Worm (Caenorhabditis elegans) whole organism, L1 larva: Measurements from ENCODE around the gene sulp-5.

Source experiments
- C16A3.4 ChIP-seq: fragments of 150-350 bp; optimal IDR thresholded peaks from 2 replicates; lab custom pipeline; 2014; ENCODE audit warnings: missing biosample characterization, missing genetic modification characterization
- C34B4.2 ChIP-seq: sonication (generic microtip); optimal IDR thresholded peaks from 2 replicates; lab custom pipeline; 2017; ENCODE audit warnings: mild to moderate bottlenecking, missing genetic modification characterization, missing compliant biosample characterization
- aha-1 ChIP-seq: fragments of 150-350 bp; optimal IDR thresholded peaks from 2 replicates; lab custom pipeline; 2014; ENCODE audit warnings: missing biosample characterization, missing genetic modification characterization
- alr-1 ChIP-seq: fragments of 200-800 bp; sonication (Bioruptor generic); optimal IDR thresholded peaks from 2 replicates; lab custom pipeline; 2018; ENCODE audit warnings: borderline replicate concordance, mild to moderate bottlenecking, missing genetic modification characterization, missing compliant biosample characterization
- aly-2 ChIP-seq: fragments of 150-350 bp; optimal IDR thresholded peaks from 2 replicates; lab custom pipeline; 2014; ENCODE audit warnings: missing biosample characterization, missing genetic modification characterization
- blmp-1 ChIP-seq: fragments of 150-350 bp; optimal IDR thresholded peaks from 2 replicates; lab custom pipeline; 2014; ENCODE audit warnings: missing biosample characterization, missing genetic modification characterization
- ceh-90 ChIP-seq: sonication (generic microtip); optimal IDR thresholded peaks from 2 replicates; lab custom pipeline; 2016; ENCODE audit warnings: missing genetic modification characterization, missing compliant biosample characterization
- dpl-1 ChIP-seq, 3 experiments: fragments of 150-350 bp in 2 of 3; sonication (generic microtip) in 1 of 3; optimal IDR thresholded peaks; 2 replicates each; lab custom pipeline; 2014 to 2017; ENCODE audit warnings: missing biosample characterization in 3 of 3, missing genetic modification characterization in 3 of 3, missing genetic modification reagents in 3 of 3
- dsc-1 ChIP-seq: sonication (generic microtip); optimal IDR thresholded peaks from 2 replicates; lab custom pipeline; 2016; ENCODE audit warnings: mild to moderate bottlenecking, missing genetic modification characterization, missing compliant biosample characterization
- efl-3 ChIP-seq: fragments of 200-800 bp; sonication (Bioruptor generic); optimal IDR thresholded peaks from 2 replicates; lab custom pipeline; 2018; ENCODE audit warnings: mild to moderate bottlenecking, missing genetic modification characterization, missing compliant biosample characterization
- egl-13 ChIP-seq: sonication (generic microtip); optimal IDR thresholded peaks from 2 replicates; lab custom pipeline; 2016; ENCODE audit warnings: missing genotype, missing genetic modification reagents, missing genetic modification characterization, missing compliant biosample characterization
- elt-2 ChIP-seq: sonication (generic microtip); optimal IDR thresholded peaks from 2 replicates; lab custom pipeline; 2016; ENCODE audit warnings: missing genetic modification characterization, mild to moderate bottlenecking, inconsistent platforms, missing compliant biosample characterization, missing genetic modification reagents
- elt-3 ChIP-seq, 6 experiments: fragments of 150-350 bp in 1 of 6; sonication (generic microtip); optimal IDR thresholded peaks; 2 replicates each; lab custom pipeline; 2017 to 2018; ENCODE audit warnings: missing biosample characterization in 6 of 6, missing genetic modification characterization in 6 of 6, inconsistent platforms in 1 of 6
- ets-5 ChIP-seq: fragments of 200-800 bp; sonication (Bioruptor generic); IDR thresholded peaks from 2 replicates; pipeline ENCODE4 v1.3.6; 2022; ENCODE audit warnings: missing genetic modification characterization, missing compliant biosample characterization
- fkh-4 ChIP-seq: sonication (generic microtip); optimal IDR thresholded peaks from 2 replicates; lab custom pipeline; 2016; ENCODE audit warnings: missing compliant biosample characterization, missing genetic modification characterization, borderline replicate concordance
- fos-1 ChIP-seq: fragments of 150-350 bp; optimal IDR thresholded peaks from 2 replicates; lab custom pipeline; 2014; ENCODE audit warnings: missing biosample characterization, missing genetic modification characterization
- hlh-17 ChIP-seq: fragments of 200-800 bp; sonication (Bioruptor generic); optimal IDR thresholded peaks from 2 replicates; lab custom pipeline; 2018; ENCODE audit warnings: missing genetic modification characterization, mild to moderate bottlenecking, missing compliant biosample characterization, moderate library complexity, borderline replicate concordance
- irx-1 ChIP-seq: sonication (generic microtip); optimal IDR thresholded peaks from 2 replicates; lab custom pipeline; 2016; ENCODE audit warnings: missing genetic modification characterization, missing compliant biosample characterization
- isw-1 ChIP-seq: fragments of 200-800 bp; sonication (Bioruptor generic); IDR thresholded peaks from 2 replicates; pipeline ENCODE4 v1.3.6; 2022; ENCODE audit warnings: missing genetic modification characterization, missing compliant biosample characterization
- jun-1 ChIP-seq: fragments of 150-350 bp; optimal IDR thresholded peaks from 2 replicates; lab custom pipeline; 2014; ENCODE audit warnings: missing biosample characterization, missing genetic modification reagents, missing genetic modification characterization
- lin-14 ChIP-seq: fragments of 200-800 bp; sonication (Bioruptor generic); optimal IDR thresholded peaks from 2 replicates; lab custom pipeline; 2018; ENCODE audit warnings: mild to moderate bottlenecking, missing genetic modification characterization, moderate library complexity, missing compliant biosample characterization
- lsy-2 ChIP-seq, 2 experiments: fragments of 150-350 bp; optimal IDR thresholded peaks; 2 replicates each; lab custom pipeline; 2014; ENCODE audit warnings: missing biosample characterization in 2 of 2, missing genetic modification characterization in 2 of 2
- mdl-1 ChIP-seq, 2 experiments: fragments of 150-350 bp; optimal IDR thresholded peaks; 2 replicates each; lab custom pipeline; 2014 to 2017; ENCODE audit warnings: missing biosample characterization in 2 of 2, missing genetic modification characterization in 2 of 2, inconsistent platforms in 1 of 2
- mef-2 ChIP-seq: fragments of 150-350 bp; optimal IDR thresholded peaks from 2 replicates; lab custom pipeline; 2014; ENCODE audit warnings: missing biosample characterization, missing genetic modification characterization
- mep-1 ChIP-seq: fragments of 150-350 bp; optimal IDR thresholded peaks from 2 replicates; lab custom pipeline; 2014; ENCODE audit warnings: missing biosample characterization, missing genetic modification characterization
- nhr-11 ChIP-seq: fragments of 150-350 bp; optimal IDR thresholded peaks from 2 replicates; lab custom pipeline; 2014; ENCODE audit warnings: missing biosample characterization, missing genetic modification characterization
- nhr-12 ChIP-seq: sonication (generic microtip); optimal IDR thresholded peaks from 2 replicates; lab custom pipeline; 2017; ENCODE audit warnings: missing biosample characterization, missing genetic modification characterization
- nhr-28 ChIP-seq: fragments of 150-350 bp; optimal IDR thresholded peaks from 2 replicates; lab custom pipeline; 2014; ENCODE audit warnings: missing biosample characterization, missing genetic modification characterization
- nhr-71 ChIP-seq: sonication (generic microtip); optimal IDR thresholded peaks from 2 replicates; lab custom pipeline; 2016; ENCODE audit warnings: mild to moderate bottlenecking, missing genetic modification characterization, moderate library complexity, missing compliant biosample characterization
- nhr-76 ChIP-seq: sonication (generic microtip); optimal IDR thresholded peaks from 2 replicates; lab custom pipeline; 2017; ENCODE audit warnings: missing biosample characterization, missing genetic modification characterization
- nhr-84 ChIP-seq: sonication (generic microtip); optimal IDR thresholded peaks from 2 replicates; lab custom pipeline; 2017; ENCODE audit warnings: missing biosample characterization, missing genetic modification characterization
- nhr-85 ChIP-seq: sonication (generic microtip); peaks from one replicate; lab custom pipeline; 2016; ENCODE audit warnings: missing genetic modification characterization, inconsistent platforms, missing compliant biosample characterization
- pag-3 ChIP-seq: sonication (generic microtip); optimal IDR thresholded peaks from 2 replicates; lab custom pipeline; 2017; ENCODE audit warnings: missing genetic modification characterization, mild to moderate bottlenecking, missing compliant biosample characterization, antibody characterized with exemption, borderline replicate concordance; ENCODE audit not compliant: insufficient read depth
- pax-3 ChIP-seq: fragments of 200-800 bp; sonication (Bioruptor generic); optimal IDR thresholded peaks from 2 replicates; lab custom pipeline; 2018; ENCODE audit warnings: mild to moderate bottlenecking, missing genetic modification characterization, moderate library complexity, missing compliant biosample characterization
- rnt-1 ChIP-seq: sonication (generic microtip); optimal IDR thresholded peaks from 2 replicates; lab custom pipeline; 2016; ENCODE audit warnings: mild to moderate bottlenecking, missing genetic modification characterization, moderate library complexity, missing compliant biosample characterization
- snu-23 ChIP-seq: sonication (generic microtip); optimal IDR thresholded peaks from 2 replicates; lab custom pipeline; 2016; ENCODE audit warnings: missing genetic modification characterization, missing compliant biosample characterization
- sptf-1 ChIP-seq: fragments of 150-350 bp; optimal IDR thresholded peaks from 2 replicates; lab custom pipeline; 2014; ENCODE audit warnings: missing biosample characterization, missing genetic modification characterization
- unc-62 ChIP-seq: fragments of 150-350 bp; optimal IDR thresholded peaks from 2 replicates; lab custom pipeline; 2014; ENCODE audit warnings: missing biosample characterization, missing genetic modification reagents, missing genetic modification characterization
- unc-98 ChIP-seq: fragments of 200-800 bp; sonication (Bioruptor generic); IDR thresholded peaks from 2 replicates; pipeline ENCODE4 v1.3.6; 2022; ENCODE audit warnings: missing genetic modification characterization, missing compliant biosample characterization

The sulp-5 gene

ce11 chrV:11897604-11898003 lies 17.8 kb downstream of the sulp-5 start:
- TF ChIP-seq C16A3.4 (peak; percentile 14), pag-3 (tag; lab: Kevin White, UChicago) (no peak), nhr-85 (peak; percentile 53), ceh-90 (tag; lab: Kevin White, UChicago) (no peak), blmp-1 (tag; lab: Kevin White, UChicago) (peak; percentile 75), lin-14 (GFP tag; lab: Kevin White, UChicago) (peak; percentile 58), pax-3 (no peak), mep-1 (no peak)

DNA sequence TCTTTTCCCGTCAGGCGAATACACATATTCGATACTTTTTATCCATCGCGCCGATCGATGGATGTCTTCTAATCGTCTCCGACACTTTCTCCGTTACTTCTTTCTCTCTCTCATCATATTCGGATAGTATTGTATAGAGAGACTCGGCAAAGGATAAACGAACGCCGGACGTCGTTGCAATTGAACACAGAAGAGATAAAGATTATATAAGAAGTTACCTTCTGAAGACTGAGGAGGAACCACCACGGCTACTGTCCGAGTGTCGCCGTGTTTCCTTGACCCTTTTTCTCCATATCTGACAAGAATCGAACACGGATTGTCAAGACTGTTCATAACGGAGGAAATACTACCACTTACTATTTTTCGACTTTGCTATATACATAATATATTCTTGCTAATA lies 19.3 kb downstream of the sulp-5 start, which contains the start of gene sma-1:
sma-1 (plus strand) TSS at position 301 of the 400 bp plus-strand sequence.
- TF ChIP-seq lin-14 (GFP tag; lab: Kevin White, UChicago) (no peak), dsc-1 (tag; lab: Kevin White, UChicago) (no peak), blmp-1 (tag; lab: Kevin White, UChicago) (peak; percentile 87), aha-1 (no peak)

ce11 chrV:11900127-11900526 lies 20.3 kb downstream of the sulp-5 start:
- TF ChIP-seq nhr-76 (tag; lab: Kevin White, UChicago), result no peak
- no peak for TF ChIP-seq nhr-12
- peak; percentile 18 for TF ChIP-seq elt-2 (tag; lab: Kevin White, UChicago)
- TF ChIP-seq isw-1, result no peak
- TF ChIP-seq, all 84 proteins: peak for 1

- TF ChIP-seq C34B4.2 (tag; lab: Kevin White, UChicago), result no peak
- TF ChIP-seq snu-23 (GFP tag; lab: Kevin White, UChicago), result no peak
- no peak for TF ChIP-seq jun-1 (tag; lab: Kevin White, UChicago)
- TF ChIP-seq hlh-17, result no peak
- no peak for TF ChIP-seq ceh-90 (tag; lab: Kevin White, UChicago)
- no peak for TF ChIP-seq efl-3 (GFP tag; lab: Kevin White, UChicago)
- TF ChIP-seq fkh-4, result no peak
- no peak for TF ChIP-seq blmp-1 (tag; lab: Kevin White, UChicago)
- TF ChIP-seq nhr-71 (tag; lab: Kevin White, UChicago), result no peak
- TF ChIP-seq alr-1, result no peak
- TF ChIP-seq pag-3 (tag; lab: Kevin White, UChicago), result no peak
- no peak for TF ChIP-seq nhr-84 (tag; lab: Kevin White, UChicago)
- no peak for TF ChIP-seq rnt-1 (tag; lab: Kevin White, UChicago)
- no peak for TF ChIP-seq irx-1 (tag; lab: Kevin White, UChicago)
- TF ChIP-seq aly-2 (tag; lab: Kevin White, UChicago), result no peak
These were observed 21.4 kb downstream of the sulp-5 start for ce11 chrV:11901260-11901659.

- no peak for TF ChIP-seq ets-5 (GFP tag; lab: Robert Waterston, UW)
- TF ChIP-seq hlh-17, result no peak
- no peak for TF ChIP-seq dsc-1 (tag; lab: Kevin White, UChicago)
- no peak for TF ChIP-seq pax-3
- TF ChIP-seq lin-14 (GFP tag; lab: Kevin White, UChicago), result peak; percentile 53
- TF ChIP-seq nhr-85, result peak; percentile 2
These were observed 22.3 kb downstream of the sulp-5 start for ce11 chrV:11902161-11902560.

DNA sequence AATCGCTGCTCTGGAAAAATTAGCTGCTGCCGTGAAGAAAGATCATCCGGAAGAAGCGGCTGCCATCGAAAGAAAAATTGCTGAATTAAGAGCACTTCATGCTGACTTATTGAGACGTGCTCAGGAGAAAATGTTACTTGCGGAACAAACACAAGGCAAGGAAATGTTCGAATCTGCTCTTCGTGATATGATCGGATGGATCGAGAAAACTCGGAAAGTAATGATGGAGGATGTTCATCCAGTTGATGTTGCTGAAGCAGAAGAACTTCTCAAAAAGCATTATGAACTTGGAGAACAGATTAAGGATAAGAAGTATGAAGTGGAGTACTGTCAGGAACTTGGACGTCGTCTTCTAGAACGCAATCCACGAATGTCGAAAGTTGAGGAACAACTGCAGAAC lies 26.1 kb downstream of the sulp-5 start:
- TF ChIP-seq nhr-84 (tag; lab: Kevin White, UChicago), result no peak
- TF ChIP-seq unc-98 (GFP tag; lab: Robert Waterston, UW), result no peak
- TF ChIP-seq nhr-71 (tag; lab: Kevin White, UChicago), result no peak
- TF ChIP-seq nhr-28 (tag; lab: Kevin White, UChicago), result no peak
- TF ChIP-seq efl-3 (GFP tag; lab: Kevin White, UChicago), result no peak
- no peak for TF ChIP-seq isw-1
- no peak for TF ChIP-seq hlh-17
- TF ChIP-seq elt-3 (tag; optimal IDR thresholded peaks at IDR 0.05; lab: Kevin White, UChicago), result no peak
- TF ChIP-seq elt-2 (tag; lab: Kevin White, UChicago), result no peak
- no peak for TF ChIP-seq egl-13
- no peak for TF ChIP-seq mdl-1 (tag; optimal IDR thresholded peaks at IDR 0.05; lab: Kevin White, UChicago)
- no peak for TF ChIP-seq mef-2 (tag; lab: Kevin White, UChicago)
- no peak for TF ChIP-seq lsy-2 (tag; optimal IDR thresholded peaks at IDR 0.05; lab: Kevin White, UChicago)
- TF ChIP-seq ets-5 (GFP tag; lab: Robert Waterston, UW), result no peak
- TF ChIP-seq unc-62 (GFP tag; lab: Kevin White, UChicago), result no peak
- TF ChIP-seq sptf-1 (tag; lab: Kevin White, UChicago), result no peak
- TF ChIP-seq fos-1, result no peak
- TF ChIP-seq pax-3, result no peak
- TF ChIP-seq dpl-1 (GFP tag; optimal IDR thresholded peaks at IDR 0.05; lab: Kevin White, UChicago), result no peak
- TF ChIP-seq nhr-11, result no peak
